Worm (Caenorhabditis elegans): ENCODE data around the gene F14H8.8.
A peak's percentile ranks its signal among the peaks of the same experiment; 100 is the strongest.

ce11 chrV:15078560-15078959 lies 49.3 kb downstream of the F14H8.8 start:
- TF ChIP-seq mab-5 (tag; optimal IDR thresholded peaks at IDR 0.05) (peak; percentile 16), elt-1 (tag; optimal IDR thresholded peaks at IDR 0.05; ENCODE audit: borderline replicate concordance, insufficient read depth) (no peak), ceh-39 (tag; optimal IDR thresholded peaks at IDR 0.05) (no peak), nhr-237 (tag; optimal IDR thresholded peaks at IDR 0.05) (no peak), snpc-4 (tag; optimal IDR thresholded peaks at IDR 0.05) (no peak), nhr-28 (tag; optimal IDR thresholded peaks at IDR 0.05) (no peak), unc-62 (GFP tag; optimal IDR thresholded peaks at IDR 0.05) (peak; percentile 82)

Measured in whole organism, mixed stage, embryonic.